Fruit fly (Drosophila melanogaster) whole organism, embryonic: ENCODE data around the gene Spn85F.

Experiments used
- Atf6 ChIP-seq: fragments of 200-800 bp; sonication (Bioruptor generic); IDR thresholded peaks from 2 replicates; pipeline ENCODE4 v1.3.6; 2022; ENCODE audit warnings: missing biosample characterization, missing genetic modification characterization
- Bgb ChIP-seq: fragments of 200-800 bp; sonication (Bioruptor generic); IDR thresholded peaks from 2 replicates; pipeline ENCODE4 v1.3.6; 2022; ENCODE audit warnings: missing biosample characterization, missing genetic modification characterization; ENCODE audit not compliant: partially characterized antibody
- CG10543 ChIP-seq: fragments of 200-800 bp; sonication (Bioruptor generic); optimal IDR thresholded peaks from 3 replicates; lab custom pipeline; 2017; ENCODE audit warnings: missing biosample characterization, mild to moderate bottlenecking, missing genetic modification characterization, moderate library complexity
- CG11398 ChIP-seq: fragments of 200-800 bp; sonication (Bioruptor generic); optimal IDR thresholded peaks from 2 replicates; lab custom pipeline; 2016; ENCODE audit warnings: missing biosample characterization, missing genetic modification characterization
- CG12769 ChIP-seq: fragments of 200-800 bp; sonication (Bioruptor generic); optimal IDR thresholded peaks from 2 replicates; lab custom pipeline; 2019; ENCODE audit warnings: missing biosample characterization, mild to moderate bottlenecking, missing genetic modification characterization, moderate library complexity
- CG13287 ChIP-seq: fragments of 200-800 bp; sonication (Bioruptor generic); IDR thresholded peaks from 2 replicates; pipeline ENCODE4 v1.3.6; 2022; ENCODE audit warnings: missing biosample characterization, missing genetic modification characterization; ENCODE audit not compliant: partially characterized antibody
- CG13775 ChIP-seq: fragments of 200-800 bp; sonication (Bioruptor generic); optimal IDR thresholded peaks from 3 replicates; lab custom pipeline; 2017; ENCODE audit warnings: missing biosample characterization, mild to moderate bottlenecking, missing genetic modification characterization
- CG14965 ChIP-seq: fragments of 200-800 bp; sonication (Bioruptor generic); optimal IDR thresholded peaks from 2 replicates; lab custom pipeline; 2016; ENCODE audit warnings: missing biosample characterization, missing genetic modification characterization, borderline replicate concordance
- CG16863 ChIP-seq: fragments of 200-800 bp; sonication (Bioruptor generic); optimal IDR thresholded peaks from 3 replicates; lab custom pipeline; 2016; ENCODE audit warnings: missing biosample characterization, missing genetic modification characterization
- CG17361 ChIP-seq: fragments of 200-800 bp; sonication (Bioruptor generic); IDR thresholded peaks from 3 replicates; pipeline ENCODE4 v1.3.6; 2022; ENCODE audit warnings: missing biosample characterization, missing genetic modification characterization
- CG18599 ChIP-seq: fragments of 200-800 bp; sonication (Bioruptor generic); optimal IDR thresholded peaks from 3 replicates; lab custom pipeline; 2017; ENCODE audit warnings: missing biosample characterization, missing genetic modification characterization, mild to moderate bottlenecking, moderate library complexity, missing genetic modification reagents
- CG18619 ChIP-seq: fragments of 200-800 bp; sonication (Bioruptor generic); optimal IDR thresholded peaks from 3 replicates; lab custom pipeline; 2017; ENCODE audit warnings: missing biosample characterization, mild to moderate bottlenecking, missing genetic modification characterization
- CG2120 ChIP-seq: fragments of 200-800 bp; sonication (Bioruptor generic); optimal IDR thresholded peaks from 3 replicates; lab custom pipeline; 2016; ENCODE audit warnings: missing biosample characterization, missing genetic modification characterization
- CG2199 ChIP-seq: fragments of 200-800 bp; sonication (Bioruptor generic); IDR thresholded peaks from 3 replicates; pipeline ENCODE4 v1.3.6; 2022; ENCODE audit warnings: missing biosample characterization, missing genetic modification characterization
- CG4707 ChIP-seq: fragments of 200-800 bp; sonication (Bioruptor generic); optimal IDR thresholded peaks from 2 replicates; lab custom pipeline; 2018; ENCODE audit warnings: missing biosample characterization, mild to moderate bottlenecking, missing genetic modification characterization, moderate library complexity
- CG6272 ChIP-seq: fragments of 200-800 bp; sonication (Bioruptor generic); IDR thresholded peaks from 2 replicates; pipeline ENCODE4 v1.3.6; 2022; ENCODE audit warnings: missing biosample characterization, missing genetic modification characterization
- CG6813 ChIP-seq: fragments of 200-800 bp; sonication (Bioruptor generic); optimal IDR thresholded peaks from 2 replicates; lab custom pipeline; 2017; ENCODE audit warnings: missing biosample characterization, missing genetic modification characterization, mild to moderate bottlenecking, moderate library complexity, missing genetic modification reagents
- CG8290 ChIP-seq, 3 experiments: fragments of 200-800 bp; sonication (Bioruptor generic); optimal IDR thresholded peaks; 2 replicates each; lab custom pipeline; 2016 to 2019; ENCODE audit warnings: missing biosample characterization in 3 of 3, missing genetic modification characterization in 3 of 3, mild to moderate bottlenecking in 2 of 3, moderate library complexity in 1 of 3
- CG9437 ChIP-seq: fragments of 200-800 bp; sonication (Bioruptor generic); optimal IDR thresholded peaks from 2 replicates; lab custom pipeline; 2018; ENCODE audit warnings: missing biosample characterization, mild to moderate bottlenecking, missing genetic modification characterization
- CG9932 ChIP-seq: fragments of 200-800 bp; sonication (Bioruptor generic); IDR thresholded peaks from 2 replicates; pipeline ENCODE4 v1.3.6; 2022; ENCODE audit warnings: missing biosample characterization, missing genetic modification characterization
- Camta ChIP-seq: fragments of 200-800 bp; sonication (Bioruptor generic); optimal IDR thresholded peaks from 2 replicates; lab custom pipeline; 2016; ENCODE audit warnings: missing biosample characterization, missing genetic modification characterization
- Dad ChIP-seq: fragments of 200-800 bp; sonication (Bioruptor generic); optimal IDR thresholded peaks from 3 replicates; lab custom pipeline; 2016; ENCODE audit warnings: missing biosample characterization, missing genetic modification characterization
- Dll ChIP-seq: fragments of 200-800 bp; sonication (Bioruptor generic); IDR thresholded peaks from 4 replicates; pipeline ENCODE4 v1.3.6; 2022; ENCODE audit warnings: missing biosample characterization, missing genetic modification characterization; ENCODE audit not compliant: partially characterized antibody
- Doc3 ChIP-seq: fragments of 200-800 bp; sonication (Bioruptor generic); IDR thresholded peaks from 3 replicates; pipeline ENCODE4 v1.3.6; 2022; ENCODE audit warnings: missing biosample characterization, missing genetic modification characterization; ENCODE audit not compliant: partially characterized antibody
- Drgx ChIP-seq: fragments of 200-800 bp; sonication (Bioruptor generic); IDR thresholded peaks from 2 replicates; pipeline ENCODE4 v1.3.6; 2022; ENCODE audit warnings: missing biosample characterization, missing genetic modification characterization
- E2f2 ChIP-seq: fragments of 200-800 bp; sonication (Bioruptor generic); IDR thresholded peaks from 2 replicates; pipeline ENCODE4 v1.3.6; 2022; ENCODE audit warnings: missing biosample characterization, missing genetic modification characterization
- Hr3 ChIP-seq: fragments of 200-800 bp; sonication (Bioruptor generic); optimal IDR thresholded peaks from 3 replicates; lab custom pipeline; 2016; ENCODE audit warnings: missing biosample characterization, missing genetic modification characterization
- Mad ChIP-seq: fragments of 200-800 bp; sonication (Bioruptor generic); optimal IDR thresholded peaks from 2 replicates; lab custom pipeline; 2016; ENCODE audit warnings: missing biosample characterization, missing genetic modification characterization
- Meics ChIP-seq: fragments of 200-800 bp; sonication (Bioruptor generic); optimal IDR thresholded peaks from 2 replicates; lab custom pipeline; 2017; ENCODE audit warnings: missing biosample characterization, mild to moderate bottlenecking, missing genetic modification characterization
- Myb ChIP-seq: fragments of 200-800 bp; sonication (Bioruptor generic); optimal IDR thresholded peaks from 2 replicates; lab custom pipeline; 2016; ENCODE audit warnings: missing biosample characterization, missing genetic modification characterization
- Oaz ChIP-seq: fragments of 200-800 bp; sonication (Bioruptor generic); IDR thresholded peaks from 2 replicates; pipeline ENCODE4 v1.3.6; 2022; ENCODE audit warnings: missing biosample characterization, missing genetic modification characterization
- Stat92E ChIP-seq, 3 experiments: fragments of >200 bp in 2 of 3; fragments of 200-800 bp in 1 of 3; sonication (Bioruptor generic) in 1 of 3; optimal IDR thresholded peaks; 2 replicates each; lab custom pipeline; 2017 to 2019; ENCODE audit warnings: missing biosample characterization in 3 of 3, missing genetic modification characterization in 3 of 3, mild to moderate bottlenecking in 1 of 3, moderate library complexity in 1 of 3
- Xbp1 ChIP-seq: fragments of 200-800 bp; sonication (Bioruptor generic); optimal IDR thresholded peaks from 3 replicates; lab custom pipeline; 2016; ENCODE audit warnings: missing biosample characterization, mild to moderate bottlenecking, missing genetic modification characterization
- corto ChIP-seq: fragments of 200-800 bp; sonication (Bioruptor generic); optimal IDR thresholded peaks from 2 replicates; lab custom pipeline; 2016; ENCODE audit warnings: missing biosample characterization, mild to moderate bottlenecking, missing genetic modification characterization, moderate library complexity
- dmrt99B ChIP-seq: fragments of 200-800 bp; sonication (Bioruptor generic); optimal IDR thresholded peaks from 2 replicates; lab custom pipeline; 2018; ENCODE audit warnings: missing biosample characterization, mild to moderate bottlenecking, missing genetic modification characterization, moderate library complexity
- eyg ChIP-seq: fragments of 200-800 bp; sonication (Bioruptor generic); optimal IDR thresholded peaks from 3 replicates; lab custom pipeline; 2016; ENCODE audit warnings: missing biosample characterization, missing genetic modification characterization
- fd102C ChIP-seq: fragments of 200-800 bp; sonication (Bioruptor generic); optimal IDR thresholded peaks from 2 replicates; lab custom pipeline; 2018; ENCODE audit warnings: missing biosample characterization, mild to moderate bottlenecking, missing genetic modification characterization, moderate library complexity
- fd64A ChIP-seq: fragments of 200-800 bp; sonication (Bioruptor generic); optimal IDR thresholded peaks from 3 replicates; lab custom pipeline; 2018; ENCODE audit warnings: missing biosample characterization, mild to moderate bottlenecking, missing genetic modification characterization
- gem ChIP-seq: fragments of 200-800 bp; sonication (Bioruptor generic); optimal IDR thresholded peaks from 2 replicates; lab custom pipeline; 2019; ENCODE audit warnings: missing biosample characterization, mild to moderate bottlenecking, missing genetic modification characterization, moderate library complexity
- insv ChIP-seq, 2 experiments: fragments of 200-800 bp; sonication (Bioruptor generic); optimal IDR thresholded peaks; 3 replicates each; lab custom pipeline; 2016 to 2018; ENCODE audit warnings: missing biosample characterization in 2 of 2, missing genetic modification characterization in 2 of 2
- pros ChIP-seq: fragments of 200-800 bp; sonication (Bioruptor generic); optimal IDR thresholded peaks from 3 replicates; lab custom pipeline; 2019; ENCODE audit warnings: missing biosample characterization, mild to moderate bottlenecking, missing genetic modification characterization, moderate library complexity
- pum ChIP-seq: fragments of 200-800 bp; sonication (Bioruptor generic); optimal IDR thresholded peaks from 2 replicates; lab custom pipeline; 2016; ENCODE audit warnings: missing biosample characterization, missing genetic modification characterization
- run ChIP-seq: fragments of 200-800 bp; sonication (Bioruptor generic); optimal IDR thresholded peaks from 3 replicates; lab custom pipeline; 2018; ENCODE audit warnings: missing biosample characterization, mild to moderate bottlenecking, missing genetic modification characterization
- sd ChIP-seq: fragments of 200-800 bp; sonication (Bioruptor generic); optimal IDR thresholded peaks from 3 replicates; lab custom pipeline; 2018; ENCODE audit warnings: missing biosample characterization, mild to moderate bottlenecking, missing genetic modification characterization, moderate library complexity
- seq ChIP-seq: fragments of 200-800 bp; sonication (Bioruptor generic); IDR thresholded peaks from 2 replicates; pipeline ENCODE4 v1.3.6; 2022; ENCODE audit warnings: missing biosample characterization, missing genetic modification characterization
- sima ChIP-seq: fragments of 200-800 bp; sonication (Bioruptor generic); optimal IDR thresholded peaks from 2 replicates; lab custom pipeline; 2016; ENCODE audit warnings: missing biosample characterization, missing genetic modification characterization
- sug ChIP-seq: fragments of 200-800 bp; optimal IDR thresholded peaks from 2 replicates; lab custom pipeline; 2019; ENCODE audit warnings: missing biosample characterization, mild to moderate bottlenecking, missing genetic modification characterization, moderate library complexity
- trem ChIP-seq: fragments of 200-800 bp; optimal IDR thresholded peaks from 3 replicates; lab custom pipeline; 2019; ENCODE audit warnings: missing biosample characterization, mild to moderate bottlenecking, missing genetic modification characterization, moderate library complexity
- zen ChIP-seq: fragments of 200-800 bp; sonication (Bioruptor generic); optimal IDR thresholded peaks from 3 replicates; lab custom pipeline; 2018; ENCODE audit warnings: missing biosample characterization, mild to moderate bottlenecking, missing genetic modification characterization, moderate library complexity
- zfh1 ChIP-seq: fragments of 200-800 bp; sonication (Bioruptor generic); IDR thresholded peaks from 3 replicates; pipeline ENCODE4 v1.3.6; 2022; ENCODE audit warnings: missing biosample characterization, missing genetic modification characterization

The Spn85F gene

dm6 chr3R:10034995-10035446 is 38.1 kb downstream of the Spn85F start (continued):
- no peak for TF ChIP-seq zen (tag; lab: Kevin White, UChicago)
- TF ChIP-seq CG18619 (GFP tag; lab: Kevin White, UChicago): no peak
- TF ChIP-seq Hr3: no peak
- TF ChIP-seq CG6272 (GFP tag; lab: Robert Waterston, UW): no peak
- TF ChIP-seq CG10543 (GFP tag; lab: Kevin White, UChicago): peak; percentile 7
- TF ChIP-seq CG9437 (GFP tag; lab: Kevin White, UChicago): no peak
- no peak for TF ChIP-seq CG8290 (GFP tag; optimal IDR thresholded peaks at IDR 0.05; lab: Kevin White, UChicago)
- TF ChIP-seq CG8290 (tag; optimal IDR thresholded peaks at IDR 0.05; lab: Kevin White, UChicago): peak in 1 of 2 experiments; percentile 6
- TF ChIP-seq fd64A: no peak
- TF ChIP-seq CG6813 (GFP tag; lab: Kevin White, UChicago): peak; percentile 19
- TF ChIP-seq CG13775 (GFP tag; lab: Kevin White, UChicago): no peak
- TF ChIP-seq Meics (GFP tag; lab: Kevin White, UChicago): peak; percentile 89
- peak; percentile 38 for TF ChIP-seq dmrt99B (tag; lab: Kevin White, UChicago)
- TF ChIP-seq Camta (GFP tag; lab: Kevin White, UChicago): no peak
- TF ChIP-seq trem (tag; lab: Kevin White, UChicago): no peak
- no peak for TF ChIP-seq Doc3
- TF ChIP-seq sd (tag; lab: Kevin White, UChicago): peak; percentile 1
- no peak for TF ChIP-seq CG11398 (GFP tag; lab: Kevin White, UChicago)
- no peak for TF ChIP-seq zfh1 (GFP tag; lab: Robert Waterston, UW)
- peak; percentile 32 for TF ChIP-seq pros
- no peak for TF ChIP-seq seq (GFP tag; lab: Robert Waterston, UW)
- TF ChIP-seq CG2199 (GFP tag; lab: Robert Waterston, UW): 0 out of 3 replicates have a peak, but pooled peaks have one; percentile 54
- TF ChIP-seq pum (GFP tag; lab: Kevin White, UChicago): no peak
- no peak for TF ChIP-seq insv (GFP tag; optimal IDR thresholded peaks at IDR 0.05; lab: Kevin White, UChicago)
- TF ChIP-seq E2f2: no peak
- TF ChIP-seq Xbp1 (GFP tag; lab: Kevin White, UChicago): no peak
- TF ChIP-seq run (tag; lab: Kevin White, UChicago): no peak
- no peak for TF ChIP-seq Myb
- no peak for TF ChIP-seq Stat92E (GFP tag; optimal IDR thresholded peaks at IDR 0.05; lab: Kevin White, UChicago)
- no peak for TF ChIP-seq Dad (GFP tag; lab: Kevin White, UChicago)
- TF ChIP-seq sug (tag; lab: Kevin White, UChicago): no peak
- peak; percentile 32; the same call in 1 of the 3 replicates for TF ChIP-seq CG17361 (GFP tag; lab: Robert Waterston, UW)
- no peak for TF ChIP-seq CG14965 (GFP tag; lab: Kevin White, UChicago)
- TF ChIP-seq CG16863: no peak
- TF ChIP-seq Oaz (GFP tag; lab: Robert Waterston, UW): no peak
- no peak for TF ChIP-seq CG4707
- TF ChIP-seq Atf6: no peak
- TF ChIP-seq CG12769 (tag; lab: Kevin White, UChicago): peak; percentile 55
- no peak for TF ChIP-seq fd102C (GFP tag; lab: Kevin White, UChicago)
- no peak for TF ChIP-seq Mad (GFP tag; lab: Kevin White, UChicago)
- TF ChIP-seq Bgb (GFP tag; lab: Robert Waterston, UW): no peak
- TF ChIP-seq eyg (GFP tag; lab: Kevin White, UChicago): no peak
- TF ChIP-seq CG18599 (GFP tag; lab: Kevin White, UChicago): no peak
- no peak for TF ChIP-seq corto
- TF ChIP-seq CG9932 (GFP tag; lab: Robert Waterston, UW): no peak
- no peak for TF ChIP-seq CG13287 (GFP tag; lab: Robert Waterston, UW)
- 0 out of 4 replicates have a peak, but pooled peaks have one; percentile 17 for TF ChIP-seq Dll (GFP tag; lab: Robert Waterston, UW)
- TF ChIP-seq Drgx (GFP tag; lab: Robert Waterston, UW): no peak
- no peak for TF ChIP-seq sima (GFP tag; lab: Kevin White, UChicago)
- no peak for TF ChIP-seq gem (tag; lab: Kevin White, UChicago)
- no peak for TF ChIP-seq CG2120
